Worm (Caenorhabditis elegans) whole organism, mixed stage, embryonic: ENCODE data around the gene K01B6.3.

Experiments
- M03D4.4 ChIP-seq: sonication (generic microtip); optimal IDR thresholded peaks from 2 replicates; lab custom pipeline; 2017; ENCODE audit warnings: mild to moderate bottlenecking, missing genetic modification characterization, missing compliant biosample characterization
- bed-3 ChIP-seq: fragments of 200-800 bp; sonication (Bioruptor generic); optimal IDR thresholded peaks from 3 replicates; lab custom pipeline; 2018; ENCODE audit warnings: mild to moderate bottlenecking, missing genetic modification characterization, moderate library complexity, missing compliant biosample characterization
- ceh-39 ChIP-seq: fragments of 150-350 bp; optimal IDR thresholded peaks from 2 replicates; lab custom pipeline; 2014; ENCODE audit warnings: missing biosample characterization, missing genetic modification characterization
- ceh-43 ChIP-seq: fragments of 200-800 bp; sonication (Bioruptor generic); optimal IDR thresholded peaks from 2 replicates; lab custom pipeline; 2018; ENCODE audit warnings: mild to moderate bottlenecking, missing genetic modification characterization, moderate library complexity, missing compliant biosample characterization
- ceh-83 ChIP-seq: fragments of 200-800 bp; sonication (Bioruptor generic); optimal IDR thresholded peaks from 2 replicates; lab custom pipeline; 2018; ENCODE audit warnings: mild to moderate bottlenecking, missing genetic modification characterization, missing compliant biosample characterization
- ces-1 ChIP-seq: fragments of 150-350 bp; optimal IDR thresholded peaks from 2 replicates; lab custom pipeline; 2014; ENCODE audit warnings: missing biosample characterization, missing genetic modification reagents, missing genetic modification characterization
- cnd-1 ChIP-seq: fragments of 200-800 bp; sonication (Bioruptor generic); optimal IDR thresholded peaks from 2 replicates; lab custom pipeline; 2018; ENCODE audit warnings: mild to moderate bottlenecking, missing genetic modification characterization, missing compliant biosample characterization
- drap-1 ChIP-seq: fragments of 200-800 bp; sonication (Bioruptor generic); optimal IDR thresholded peaks from 3 replicates; lab custom pipeline; 2018; ENCODE audit warnings: mild to moderate bottlenecking, missing genetic modification characterization, missing compliant biosample characterization
- elt-1 ChIP-seq: sonication (generic microtip); optimal IDR thresholded peaks from 2 replicates; lab custom pipeline; 2017; ENCODE audit warnings: missing genetic modification characterization, mild to moderate bottlenecking, missing compliant biosample characterization, antibody characterized with exemption, moderate library complexity, borderline replicate concordance; ENCODE audit not compliant: insufficient read depth
- elt-3 ChIP-seq: fragments of 150-350 bp; optimal IDR thresholded peaks from 2 replicates; lab custom pipeline; 2014; ENCODE audit warnings: missing biosample characterization, missing genetic modification characterization
- flh-1 ChIP-seq: fragments of 200-800 bp; sonication (Bioruptor generic); optimal IDR thresholded peaks from 2 replicates; lab custom pipeline; 2018; ENCODE audit warnings: mild to moderate bottlenecking, missing genetic modification characterization, moderate library complexity, missing compliant biosample characterization
- ham-2 ChIP-seq: fragments of 200-800 bp; sonication (Bioruptor generic); optimal IDR thresholded peaks from 2 replicates; lab custom pipeline; 2018; ENCODE audit warnings: mild to moderate bottlenecking, missing genetic modification characterization, missing compliant biosample characterization
- hlh-1 ChIP-seq: fragments of 150-350 bp; optimal IDR thresholded peaks from 2 replicates; lab custom pipeline; 2014; ENCODE audit warnings: missing biosample characterization, missing genetic modification reagents, missing genetic modification characterization
- lin-13 ChIP-seq: fragments of 150-350 bp; optimal IDR thresholded peaks from 2 replicates; lab custom pipeline; 2014; ENCODE audit warnings: missing biosample characterization, missing genetic modification characterization
- lsy-2 ChIP-seq: fragments of 150-350 bp; optimal IDR thresholded peaks from 2 replicates; lab custom pipeline; 2014; ENCODE audit warnings: missing biosample characterization, missing genetic modification characterization
- mab-5 ChIP-seq: fragments of 150-350 bp; optimal IDR thresholded peaks from 2 replicates; lab custom pipeline; 2014; ENCODE audit warnings: missing biosample characterization, missing genetic modification characterization
- mep-1 ChIP-seq: fragments of 150-350 bp; optimal IDR thresholded peaks from 2 replicates; lab custom pipeline; 2017; ENCODE audit warnings: missing biosample characterization, missing genetic modification reagents, missing genetic modification characterization, inconsistent platforms
- nhr-12 ChIP-seq: fragments of 150-350 bp; optimal IDR thresholded peaks from 2 replicates; lab custom pipeline; 2014; ENCODE audit warnings: missing biosample characterization, missing genetic modification characterization
- nhr-2 ChIP-seq: fragments of 150-350 bp; optimal IDR thresholded peaks from 2 replicates; lab custom pipeline; 2014; ENCODE audit warnings: missing biosample characterization, missing genetic modification characterization
- nhr-237 ChIP-seq: fragments of 150-350 bp; optimal IDR thresholded peaks from 2 replicates; lab custom pipeline; 2014; ENCODE audit warnings: missing biosample characterization, missing genetic modification characterization
- nhr-28 ChIP-seq: fragments of 150-350 bp; optimal IDR thresholded peaks from 2 replicates; lab custom pipeline; 2014; ENCODE audit warnings: missing biosample characterization, missing genetic modification characterization
- nhr-76 ChIP-seq: sonication (generic microtip); optimal IDR thresholded peaks from 2 replicates; lab custom pipeline; 2017; ENCODE audit warnings: missing biosample characterization, missing genetic modification characterization
- pha-4 ChIP-seq: fragments of 150-350 bp; optimal IDR thresholded peaks from 2 replicates; lab custom pipeline; 2018; ENCODE audit warnings: missing biosample characterization, missing genetic modification reagents, missing genetic modification characterization
- sem-2 ChIP-seq: fragments of 200-800 bp; sonication (Bioruptor generic); optimal IDR thresholded peaks from 2 replicates; lab custom pipeline; 2018; ENCODE audit warnings: mild to moderate bottlenecking, missing genetic modification characterization, missing compliant biosample characterization
- snpc-4 ChIP-seq: fragments of 150-350 bp; optimal IDR thresholded peaks from 2 replicates; lab custom pipeline; 2014; ENCODE audit warnings: missing biosample characterization, missing genetic modification characterization
- tbx-8 ChIP-seq: fragments of 200-800 bp; sonication (Bioruptor generic); optimal IDR thresholded peaks from 2 replicates; lab custom pipeline; 2018; ENCODE audit warnings: mild to moderate bottlenecking, missing genetic modification characterization, moderate library complexity, missing compliant biosample characterization
- unc-120 ChIP-seq: sonication (generic microtip); optimal IDR thresholded peaks from 2 replicates; lab custom pipeline; 2017; ENCODE audit warnings: missing genetic modification characterization, missing compliant biosample characterization; ENCODE audit not compliant: poor library complexity, severe bottlenecking
- unc-39 ChIP-seq: fragments of 150-350 bp; optimal IDR thresholded peaks from 2 replicates; lab custom pipeline; 2014; ENCODE audit warnings: missing biosample characterization, missing genetic modification characterization
- unc-62 ChIP-seq: fragments of 150-350 bp; optimal IDR thresholded peaks from 2 replicates; lab custom pipeline; 2014; ENCODE audit warnings: missing biosample characterization, missing genetic modification reagents, missing genetic modification characterization

The K01B6.3 gene

ce11 chrIII:9299919-9300318 is at the start of gene K01B6.3:
Gene K01B6.3, plus strand, starts transcription at chrIII:9300219.
- TF ChIP-seq cnd-1 (tag; lab: Kevin White, UChicago) (no peak), ceh-83 (no peak), bed-3 (GFP tag; lab: Kevin White, UChicago) (no peak), snpc-4 (tag; lab: Kevin White, UChicago) (no peak), unc-120 (tag; lab: Kevin White, UChicago) (no peak), nhr-28 (no peak), ham-2 (GFP tag; lab: Kevin White, UChicago) (no peak), nhr-12 (tag; lab: Kevin White, UChicago) (no peak), unc-39 (tag; lab: Kevin White, UChicago) (no peak), ceh-39 (no peak), elt-3 (no peak), drap-1 (GFP tag; lab: Kevin White, UChicago) (no peak), sem-2 (GFP tag; lab: Kevin White, UChicago) (no peak), mep-1 (tag; lab: Kevin White, UChicago) (no peak), lsy-2 (no peak), nhr-2 (tag; lab: Kevin White, UChicago) (no peak), ces-1 (no peak), mab-5 (no peak)

ce11 chrIII:9250729-9251128 is 49.3 kb upstream of the K01B6.3 start, which contains the start of gene T02C1.2:
Gene T02C1.2, plus strand, starts transcription at chrIII:9251029.
- peak; percentile 6 for TF ChIP-seq ces-1
- TF ChIP-seq unc-62 (GFP tag; lab: Kevin White, UChicago): no peak

- TF ChIP-seq ceh-39 (no peak), flh-1 (GFP tag; lab: Kevin White, UChicago) (no peak)
Observed at ce11 chrIII:9254988-9255387, 45.0 kb upstream of the K01B6.3 start.

ce11 chrIII:9255801-9256200 is 44.2 kb upstream of the K01B6.3 start:
- TF ChIP-seq nhr-28 (no peak), nhr-237 (tag; lab: Kevin White, UChicago) (no peak), tbx-8 (no peak), ceh-43 (GFP tag; lab: Kevin White, UChicago) (no peak), unc-62 (GFP tag; lab: Kevin White, UChicago) (no peak)
- TF ChIP-seq, all 35 proteins: peak for 0

- TF ChIP-seq ham-2 (GFP tag; lab: Kevin White, UChicago): no peak
- TF ChIP-seq nhr-237 (tag; lab: Kevin White, UChicago): no peak
- no peak for TF ChIP-seq ceh-43 (GFP tag; lab: Kevin White, UChicago)
- TF ChIP-seq drap-1 (GFP tag; lab: Kevin White, UChicago): no peak
- no peak for TF ChIP-seq bed-3 (GFP tag; lab: Kevin White, UChicago)
- TF ChIP-seq unc-39 (tag; lab: Kevin White, UChicago): no peak
- no peak for TF ChIP-seq M03D4.4
- no peak for TF ChIP-seq nhr-12 (tag; lab: Kevin White, UChicago)
- TF ChIP-seq lin-13 (tag; lab: Kevin White, UChicago): no peak
- TF ChIP-seq nhr-76: no peak
Observed at ce11 chrIII:9256961-9257360, 43.1 kb upstream of the K01B6.3 start, which contains the start of gene M01A8.1. Gene M01A8.1, plus strand, starts transcription at chrIII:9257261.

ce11 chrIII:9258510-9258909 is 41.5 kb upstream of the K01B6.3 start:
- TF ChIP-seq unc-120 (tag; lab: Kevin White, UChicago): no peak
- TF ChIP-seq cnd-1 (tag; lab: Kevin White, UChicago): no peak
- no peak for TF ChIP-seq nhr-76
- TF ChIP-seq unc-39 (tag; lab: Kevin White, UChicago): no peak
- TF ChIP-seq nhr-12 (tag; lab: Kevin White, UChicago): no peak
- TF ChIP-seq nhr-237 (tag; lab: Kevin White, UChicago): no peak
- TF ChIP-seq unc-62 (GFP tag; lab: Kevin White, UChicago): no peak
- no peak for TF ChIP-seq ceh-43 (GFP tag; lab: Kevin White, UChicago)
- TF ChIP-seq hlh-1 (tag; lab: Kevin White, UChicago): no peak
- TF ChIP-seq pha-4: no peak
- TF ChIP-seq nhr-28: no peak
- no peak for TF ChIP-seq M03D4.4
- TF ChIP-seq tbx-8: no peak
- no peak for TF ChIP-seq nhr-2 (tag; lab: Kevin White, UChicago)
- no peak for TF ChIP-seq bed-3 (GFP tag; lab: Kevin White, UChicago)
- no peak for TF ChIP-seq ces-1
- TF ChIP-seq flh-1 (GFP tag; lab: Kevin White, UChicago): no peak
- no peak for TF ChIP-seq elt-1
- TF ChIP-seq mep-1 (tag; lab: Kevin White, UChicago): no peak
- no peak for TF ChIP-seq drap-1 (GFP tag; lab: Kevin White, UChicago)
